Fruit fly (Drosophila melanogaster): Measurements from ENCODE around the gene CG34426.

CG34426 gene

DNA sequence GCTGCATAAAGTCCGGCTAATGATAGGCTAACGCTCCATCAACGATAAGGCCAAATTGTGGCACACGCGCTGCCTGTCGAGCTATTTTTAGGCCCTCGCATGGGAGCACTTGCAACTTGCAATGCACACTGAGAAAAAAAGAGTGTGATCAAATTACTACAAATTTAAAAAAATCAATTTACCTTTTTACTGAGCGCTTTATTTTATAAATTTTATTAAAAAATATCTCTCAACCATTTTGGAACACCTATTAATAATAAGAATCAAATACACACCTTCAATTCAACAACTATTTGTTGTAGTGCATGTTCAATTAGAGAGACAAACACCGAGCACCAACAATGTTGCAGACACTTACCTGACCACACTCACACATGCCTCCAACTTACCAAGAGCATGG lies 36.8 kb upstream of the CG34426 start (continued):
- no peak for TF ChIP-seq ems (GFP tag; optimal IDR thresholded peaks at IDR 0.05)
- no peak for TF ChIP-seq CG12299 (tag; optimal IDR thresholded peaks at IDR 0.05)
- TF ChIP-seq Drgx (GFP tag; IDR thresholded peaks at IDR 0.05): peak; percentile 97
- no peak for TF ChIP-seq CG1529 (GFP tag; optimal IDR thresholded peaks at IDR 0.05)
- no peak for TF ChIP-seq shn (GFP tag; optimal IDR thresholded peaks at IDR 0.05)
- TF ChIP-seq Doc3 (GFP tag; IDR thresholded peaks at IDR 0.05; ENCODE audit: partially characterized antibody): no peak
- no peak for TF ChIP-seq HLH4C (GFP tag; IDR thresholded peaks at IDR 0.05; ENCODE audit: partially characterized antibody)
- no peak for TF ChIP-seq CG7839 (tag; optimal IDR thresholded peaks at IDR 0.05)
- no peak; the same call in 1 of the 2 replicates for TF ChIP-seq CG6272 (GFP tag; IDR thresholded peaks at IDR 0.05)
- no peak for TF ChIP-seq CG17186 (GFP tag; optimal IDR thresholded peaks at IDR 0.05)
- TF ChIP-seq ken (GFP tag; IDR thresholded peaks at IDR 0.05): peak; percentile 59
- no peak for TF ChIP-seq lola (GFP tag; optimal IDR thresholded peaks at IDR 0.05)
- no peak for TF ChIP-seq HmgD (GFP tag; optimal IDR thresholded peaks at IDR 0.05)
- TF ChIP-seq Ravus (GFP tag; IDR thresholded peaks at IDR 0.05): peak; percentile 6; the same call in 1 of the 2 replicates
- peak; percentile 53 for TF ChIP-seq CG32772 (GFP tag; IDR thresholded peaks at IDR 0.05)
- TF ChIP-seq sim (GFP tag; IDR thresholded peaks at IDR 0.05): peak; percentile 72; the same call in 1 of the 2 replicates
- TF ChIP-seq Fer1 (GFP tag; optimal IDR thresholded peaks at IDR 0.05): no peak
- TF ChIP-seq fru (optimal IDR thresholded peaks at IDR 0.05): no peak
- TF ChIP-seq ewg (GFP tag; optimal IDR thresholded peaks at IDR 0.05): no peak
- peak; percentile 69 for TF ChIP-seq CG8388 (GFP tag; optimal IDR thresholded peaks at IDR 0.05)
- TF ChIP-seq CG9215 (GFP tag; IDR thresholded peaks at IDR 0.05): no peak
- TF ChIP-seq CG14710 (tag; optimal IDR thresholded peaks at IDR 0.05): peak; percentile 37
- no peak for TF ChIP-seq sd (tag; optimal IDR thresholded peaks at IDR 0.05)
- no peak for TF ChIP-seq Hr51 (GFP tag; optimal IDR thresholded peaks at IDR 0.05)
- TF ChIP-seq Spps (tag; optimal IDR thresholded peaks at IDR 0.05): peak; percentile 58
- peak; percentile 5 for TF ChIP-seq CG17802 (tag; optimal IDR thresholded peaks at IDR 0.05)
- no peak for TF ChIP-seq z (GFP tag; IDR thresholded peaks at IDR 0.05)
- no peak for TF ChIP-seq CG16779 (GFP tag; IDR thresholded peaks at IDR 0.05)
- no peak for TF ChIP-seq CG12769 (tag; optimal IDR thresholded peaks at IDR 0.05)
- no peak for TF ChIP-seq CG4854 (GFP tag; optimal IDR thresholded peaks at IDR 0.05)
- TF ChIP-seq insv (GFP tag; optimal IDR thresholded peaks at IDR 0.05): no peak
- TF ChIP-seq Dek (tag; optimal IDR thresholded peaks at IDR 0.05): no peak
- TF ChIP-seq dmrt99B (tag; optimal IDR thresholded peaks at IDR 0.05): no peak
- TF ChIP-seq CG1647 (GFP tag; optimal IDR thresholded peaks at IDR 0.05): no peak
- no peak for TF ChIP-seq Fer2 (tag; optimal IDR thresholded peaks at IDR 0.05)
- TF ChIP-seq chinmo (GFP tag; IDR thresholded peaks at IDR 0.05; ENCODE audit: partially characterized antibody): no peak
- TF ChIP-seq CG7963 (GFP tag; IDR thresholded peaks at IDR 0.05; ENCODE audit: partially characterized antibody): no peak
- no peak for TF ChIP-seq nau (GFP tag; optimal IDR thresholded peaks at IDR 0.05)
- TF ChIP-seq CG10654 (GFP tag; optimal IDR thresholded peaks at IDR 0.05): no peak
- no peak for TF ChIP-seq Stat92E (GFP tag; optimal IDR thresholded peaks at IDR 0.05)
- TF ChIP-seq CG11247 (GFP tag; IDR thresholded peaks at IDR 0.05): peak; percentile 35
- peak; percentile 65 for TF ChIP-seq peb (GFP tag; IDR thresholded peaks at IDR 0.05)
- TF ChIP-seq ato (GFP tag; IDR thresholded peaks at IDR 0.05; ENCODE audit: partially characterized antibody): no peak
- no peak for TF ChIP-seq sqz (GFP tag; optimal IDR thresholded peaks at IDR 0.05)
- TF ChIP-seq ind (GFP tag; optimal IDR thresholded peaks at IDR 0.05): no peak
- TF ChIP-seq tio (GFP tag; optimal IDR thresholded peaks at IDR 0.05): no peak
- TF ChIP-seq Doc2 (GFP tag; IDR thresholded peaks at IDR 0.05): no peak
- TF ChIP-seq CG34422 (GFP tag; IDR thresholded peaks at IDR 0.05): no peak; the same call in 1 of the 3 replicates
- no peak for TF ChIP-seq CG10565 (GFP tag; optimal IDR thresholded peaks at IDR 0.05)
- no peak for TF ChIP-seq Elba2 (GFP tag; optimal IDR thresholded peaks at IDR 0.05)
- TF ChIP-seq B-H1 (GFP tag; IDR thresholded peaks at IDR 0.05): peak; percentile 13; the same call in 2 of the 3 replicates

All from whole organism, embryonic.